Worm (Caenorhabditis elegans): ENCODE results near the gene C05C12.6.
"Not testable (repeated sequence)": the region's sequence is repeated elsewhere in the genome, so short reads cannot be mapped to it uniquely, and the experiment has no call there.

ce11 chrIV:11196866-11197265 is 44.4 kb downstream of the C05C12.6 start:
- 0 out of 2 replicates have a peak, but pooled peaks have one; percentile 50 for TF ChIP-seq T22C8.4 (GFP tag; IDR thresholded peaks at IDR 0.05)
- TF ChIP-seq cog-1 (tag; optimal IDR thresholded peaks at IDR 0.05); flt-1 (GFP tag; IDR thresholded peaks at IDR 0.05): not testable (repeated sequence)
- TF ChIP-seq ztf-23 (GFP tag; IDR thresholded peaks at IDR 0.05): peak; percentile 77; the same call in 1 of the 2 replicates
- peak; percentile 62; the same call in 1 of the 2 replicates for TF ChIP-seq ztf-29 (GFP tag; IDR thresholded peaks at IDR 0.05)
- TF ChIP-seq tab-1 (GFP tag; IDR thresholded peaks at IDR 0.05): peak; percentile 84

Measured in whole organism, midembryonic.